Fruit fly (Drosophila melanogaster) whole organism, embryonic: ENCODE data around the gene CG8301.

Experiments
- Antp ChIP-seq: fragments of 200-800 bp; sonication (Bioruptor generic); optimal IDR thresholded peaks from 3 replicates; lab custom pipeline; 2016; ENCODE audit warnings: missing biosample characterization, missing genetic modification characterization
- Bdp1 ChIP-seq: fragments of 200-800 bp; sonication (Bioruptor generic); optimal IDR thresholded peaks from 3 replicates; lab custom pipeline; 2016; ENCODE audit warnings: missing biosample characterization, missing genetic modification characterization
- CG10654 ChIP-seq: fragments of 200-800 bp; sonication (Bioruptor generic); optimal IDR thresholded peaks from 2 replicates; lab custom pipeline; 2016; ENCODE audit warnings: missing biosample characterization, missing genetic modification characterization
- CG10979 ChIP-seq: fragments of 200-800 bp; sonication (Bioruptor generic); optimal IDR thresholded peaks from 2 replicates; lab custom pipeline; 2018; ENCODE audit warnings: missing biosample characterization, mild to moderate bottlenecking, missing genetic modification characterization, moderate library complexity
- CG11456 ChIP-seq: fragments of 200-800 bp; sonication (Bioruptor generic); IDR thresholded peaks from 3 replicates; pipeline ENCODE4 v1.3.6; 2022; ENCODE audit warnings: missing biosample characterization, missing genetic modification characterization
- CG11504 ChIP-seq: fragments of 200-800 bp; sonication (Bioruptor generic); optimal IDR thresholded peaks from 3 replicates; lab custom pipeline; 2019; ENCODE audit warnings: missing biosample characterization, mild to moderate bottlenecking, missing genetic modification characterization, moderate library complexity
- CG14667 ChIP-seq: fragments of 200-800 bp; sonication (Bioruptor generic); IDR thresholded peaks from 2 replicates; pipeline ENCODE4 v1.3.6; 2022; ENCODE audit warnings: missing biosample characterization, missing genetic modification characterization
- CG14710 ChIP-seq: fragments of 200-800 bp; sonication (Bioruptor generic); optimal IDR thresholded peaks from 3 replicates; lab custom pipeline; 2019; ENCODE audit warnings: missing biosample characterization, mild to moderate bottlenecking, missing genetic modification characterization, moderate library complexity
- CG15696 ChIP-seq: fragments of 200-800 bp; sonication (Bioruptor generic); optimal IDR thresholded peaks from 2 replicates; lab custom pipeline; 2019; ENCODE audit warnings: missing biosample characterization, mild to moderate bottlenecking, missing genetic modification characterization, moderate library complexity
- CG16863 ChIP-seq: fragments of 200-800 bp; sonication (Bioruptor generic); optimal IDR thresholded peaks from 3 replicates; lab custom pipeline; 2016; ENCODE audit warnings: missing biosample characterization, missing genetic modification characterization
- CG17361 ChIP-seq: fragments of 200-800 bp; sonication (Bioruptor generic); IDR thresholded peaks from 3 replicates; pipeline ENCODE4 v1.3.6; 2022; ENCODE audit warnings: missing biosample characterization, missing genetic modification characterization
- CG17568 ChIP-seq: fragments of 200-800 bp; sonication (Bioruptor generic); optimal IDR thresholded peaks from 2 replicates; lab custom pipeline; 2018; ENCODE audit warnings: missing biosample characterization, mild to moderate bottlenecking, missing genetic modification characterization, moderate library complexity
- CG17829 ChIP-seq: fragments of 200-800 bp; optimal IDR thresholded peaks from 2 replicates; lab custom pipeline; 2019; ENCODE audit warnings: missing biosample characterization, mild to moderate bottlenecking, missing genetic modification characterization, moderate library complexity
- CG1832 ChIP-seq: fragments of 200-800 bp; sonication (Bioruptor generic); optimal IDR thresholded peaks from 2 replicates; lab custom pipeline; 2017; ENCODE audit warnings: missing biosample characterization, mild to moderate bottlenecking, missing genetic modification characterization, inconsistent platforms
- CG30431 ChIP-seq: fragments of 200-800 bp; sonication (Bioruptor generic); optimal IDR thresholded peaks from 2 replicates; lab custom pipeline; 2017; ENCODE audit warnings: missing biosample characterization, missing genetic modification characterization
- CG3065 ChIP-seq: fragments of 200-800 bp; sonication (Bioruptor generic); optimal IDR thresholded peaks from 2 replicates; lab custom pipeline; 2016; ENCODE audit warnings: missing biosample characterization, missing genetic modification characterization
- CG33213 ChIP-seq: fragments of 200-800 bp; sonication (Bioruptor generic); optimal IDR thresholded peaks from 3 replicates; lab custom pipeline; 2016; ENCODE audit warnings: missing biosample characterization, missing genetic modification characterization
- CG5180 ChIP-seq: fragments of 200-800 bp; sonication (Bioruptor generic); optimal IDR thresholded peaks from 3 replicates; lab custom pipeline; 2017; ENCODE audit warnings: missing biosample characterization, missing genetic modification characterization, mild to moderate bottlenecking, moderate library complexity, missing genetic modification reagents
- CG6254 ChIP-seq: fragments of 200-800 bp; sonication (Bioruptor generic); optimal IDR thresholded peaks from 3 replicates; lab custom pipeline; 2017; ENCODE audit warnings: mild to moderate bottlenecking, missing biosample characterization, missing genetic modification reagents, missing genetic modification characterization
- CG6791 ChIP-seq: fragments of 200-800 bp; sonication (Bioruptor generic); IDR thresholded peaks from 3 replicates; pipeline ENCODE4 v1.3.6; 2022; ENCODE audit warnings: missing biosample characterization, missing genetic modification characterization; ENCODE audit not compliant: partially characterized antibody
- CG7839 ChIP-seq: fragments of 200-800 bp; sonication (Bioruptor generic); optimal IDR thresholded peaks from 3 replicates; lab custom pipeline; 2018; ENCODE audit warnings: missing biosample characterization, mild to moderate bottlenecking, missing genetic modification characterization, moderate library complexity
- CG8359 ChIP-seq: fragments of 200-800 bp; sonication (Bioruptor generic); optimal IDR thresholded peaks from 2 replicates; lab custom pipeline; 2017; ENCODE audit warnings: missing biosample characterization, mild to moderate bottlenecking, missing genetic modification characterization, borderline replicate concordance
- CG8765 ChIP-seq: fragments of 200-800 bp; sonication (Bioruptor generic); IDR thresholded peaks from 2 replicates; pipeline ENCODE4 v1.3.6; 2022; ENCODE audit warnings: missing biosample characterization, missing genetic modification characterization
- CG8944 ChIP-seq: fragments of 200-800 bp; sonication (Bioruptor generic); optimal IDR thresholded peaks from 3 replicates; lab custom pipeline; 2016; ENCODE audit warnings: missing biosample characterization, missing genetic modification characterization
- CG9817 ChIP-seq: fragments of 200-800 bp; sonication (Bioruptor generic); optimal IDR thresholded peaks from 2 replicates; lab custom pipeline; 2018; ENCODE audit warnings: missing biosample characterization, mild to moderate bottlenecking, missing genetic modification characterization, moderate library complexity
- Chrac-16 ChIP-seq: fragments of 200-800 bp; sonication (Bioruptor generic); optimal IDR thresholded peaks from 3 replicates; lab custom pipeline; 2016; ENCODE audit warnings: missing biosample characterization, missing genetic modification characterization
- Dp ChIP-seq: fragments of 200-800 bp; sonication (Bioruptor generic); optimal IDR thresholded peaks from 2 replicates; lab custom pipeline; 2018; ENCODE audit warnings: missing biosample characterization, mild to moderate bottlenecking, missing genetic modification characterization, moderate library complexity
- Hr3 ChIP-seq: fragments of 200-800 bp; sonication (Bioruptor generic); optimal IDR thresholded peaks from 3 replicates; lab custom pipeline; 2016; ENCODE audit warnings: missing biosample characterization, missing genetic modification characterization
- Med ChIP-seq: fragments of 200-800 bp; sonication (Bioruptor generic); peaks from one replicate; lab custom pipeline; 2016; ENCODE audit warnings: missing biosample characterization, missing genetic modification characterization, mild to moderate bottlenecking, inconsistent platforms, moderate library complexity
- Mrtf ChIP-seq: fragments of 200-800 bp; sonication (Bioruptor generic); IDR thresholded peaks from 3 replicates; pipeline ENCODE4 v1.3.6; 2022; ENCODE audit warnings: missing biosample characterization, missing genetic modification characterization
- Opbp ChIP-seq: fragments of 200-800 bp; sonication (Bioruptor generic); IDR thresholded peaks from 3 replicates; pipeline ENCODE4 v1.3.6; 2022; ENCODE audit warnings: missing biosample characterization, missing genetic modification characterization; ENCODE audit not compliant: partially characterized antibody
- Xrp1 ChIP-seq: fragments of 200-800 bp; sonication (Bioruptor generic); IDR thresholded peaks from 2 replicates; pipeline ENCODE4 v1.3.6; 2022; ENCODE audit warnings: missing biosample characterization, missing genetic modification characterization
- cg ChIP-seq: fragments of 200-800 bp; sonication (Bioruptor generic); optimal IDR thresholded peaks from 3 replicates; lab custom pipeline; 2019; ENCODE audit warnings: missing biosample characterization, mild to moderate bottlenecking, missing genetic modification characterization, moderate library complexity
- chn ChIP-seq: fragments of 200-800 bp; sonication (Bioruptor generic); optimal IDR thresholded peaks from 2 replicates; lab custom pipeline; 2016; ENCODE audit warnings: missing biosample characterization, missing genetic modification characterization
- disco-r ChIP-seq: fragments of 200-800 bp; sonication (Bioruptor generic); optimal IDR thresholded peaks from 2 replicates; lab custom pipeline; 2016; ENCODE audit warnings: missing biosample characterization, missing genetic modification characterization
- dysf ChIP-seq: fragments of 200-800 bp; sonication (Bioruptor generic); IDR thresholded peaks from 3 replicates; pipeline ENCODE4 v1.3.6; 2022; ENCODE audit warnings: missing biosample characterization, missing genetic modification characterization
- fd96Cb ChIP-seq: fragments of 200-800 bp; sonication (Bioruptor generic); optimal IDR thresholded peaks from 2 replicates; lab custom pipeline; 2018; ENCODE audit warnings: missing biosample characterization, mild to moderate bottlenecking, missing genetic modification characterization, moderate library complexity
- gcm2 ChIP-seq: fragments of 200-800 bp; sonication (Bioruptor generic); optimal IDR thresholded peaks from 2 replicates; lab custom pipeline; 2016; ENCODE audit warnings: missing biosample characterization, missing genetic modification characterization
- gem ChIP-seq: fragments of 200-800 bp; sonication (Bioruptor generic); optimal IDR thresholded peaks from 2 replicates; lab custom pipeline; 2019; ENCODE audit warnings: missing biosample characterization, mild to moderate bottlenecking, missing genetic modification characterization, moderate library complexity
- hbn ChIP-seq: fragments of 200-800 bp; sonication (Bioruptor generic); IDR thresholded peaks from 2 replicates; pipeline ENCODE4 v1.3.6; 2022; ENCODE audit warnings: missing biosample characterization, missing genetic modification characterization; ENCODE audit not compliant: partially characterized antibody
- hkb ChIP-seq, 2 experiments: fragments of 200-800 bp in 1 of 2; fragments of >200 bp in 1 of 2; sonication (Bioruptor generic) in 1 of 2; IDR thresholded peaks in 1 of 2; optimal IDR thresholded peaks in 1 of 2; 2 replicates each; pipeline versions ENCODE4 v1.3.6 to Lab custom; 2017 to 2022; ENCODE audit warnings: missing biosample characterization in 1 of 2, missing genetic modification characterization in 1 of 2
- jumu ChIP-seq: fragments of 200-800 bp; sonication (Bioruptor generic); optimal IDR thresholded peaks from 3 replicates; lab custom pipeline; 2016; ENCODE audit warnings: missing biosample characterization, missing genetic modification characterization
- lilli ChIP-seq: fragments of 200-800 bp; sonication (Bioruptor generic); optimal IDR thresholded peaks from 3 replicates; lab custom pipeline; 2016; ENCODE audit warnings: missing biosample characterization, missing genetic modification characterization
- mld ChIP-seq: fragments of 200-800 bp; sonication (Bioruptor generic); IDR thresholded peaks from 3 replicates; pipeline ENCODE4 v1.3.6; 2022; ENCODE audit warnings: missing biosample characterization, missing genetic modification characterization; ENCODE audit not compliant: partially characterized antibody
- oc ChIP-seq: fragments of 200-800 bp; sonication (Bioruptor generic); optimal IDR thresholded peaks from 2 replicates; lab custom pipeline; 2018; ENCODE audit warnings: missing biosample characterization, mild to moderate bottlenecking, missing genetic modification characterization, moderate library complexity
- prd ChIP-seq, 3 experiments: fragments of >200 bp in 2 of 3; fragments of 200-800 bp in 1 of 3; sonication (Bioruptor generic) in 1 of 3; optimal IDR thresholded peaks in 2 of 3; IDR thresholded peaks in 1 of 3; 2 replicates in 2 of 3; 3 replicates in 1 of 3; pipeline versions ENCODE4 v1.3.6 to Lab custom; 2017 to 2022; ENCODE audit warnings: missing biosample characterization in 1 of 3, missing genetic modification characterization in 1 of 3
- tin ChIP-seq: fragments of 200-800 bp; sonication (Bioruptor generic); optimal IDR thresholded peaks from 3 replicates; lab custom pipeline; 2016; ENCODE audit warnings: missing biosample characterization, missing genetic modification characterization
- ttk ChIP-seq: fragments of 200-800 bp; sonication (Bioruptor generic); IDR thresholded peaks from 2 replicates; pipeline ENCODE4 v2.1.2; 2022; ENCODE audit warnings: missing biosample characterization, missing genetic modification characterization
- tup ChIP-seq: fragments of 200-800 bp; sonication (Bioruptor generic); optimal IDR thresholded peaks from 2 replicates; lab custom pipeline; 2016; ENCODE audit warnings: missing biosample characterization, mild to moderate bottlenecking, missing genetic modification characterization, moderate library complexity

The CG8301 gene

DNA sequence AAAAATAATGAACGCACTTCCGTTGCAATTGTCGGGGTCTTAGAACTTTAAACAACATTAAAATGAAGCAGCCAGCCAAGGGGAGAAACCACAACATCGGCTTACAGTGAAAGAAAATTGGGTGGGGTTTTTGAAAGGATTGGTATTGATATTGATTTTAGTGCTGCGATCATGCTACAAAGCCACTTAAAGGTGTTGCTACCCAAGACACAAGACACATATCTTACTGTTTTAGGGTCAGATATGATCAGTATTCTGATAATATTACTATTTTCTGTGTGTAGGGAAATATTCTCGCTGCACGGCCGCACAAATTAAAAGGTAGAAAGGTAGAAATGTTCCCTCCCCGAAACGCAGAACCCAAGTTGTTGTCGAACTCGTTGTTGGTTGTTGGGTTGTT, 24.0 kb downstream of the CG8301 start (continued):
- TF ChIP-seq chn = peak; percentile 56
- TF ChIP-seq dysf = no peak
- TF ChIP-seq CG1832 = no peak
- TF ChIP-seq Opbp (GFP tag; lab: Robert Waterston, UW) = no peak
- no peak for TF ChIP-seq gcm2 (GFP tag; lab: Kevin White, UChicago)
- TF ChIP-seq CG16863 (GFP tag; lab: Kevin White, UChicago) = peak; percentile 23
- TF ChIP-seq oc = no peak
- peak; percentile 58 for TF ChIP-seq CG7839
- peak; percentile 54; the same call in 2 of the 3 replicates for TF ChIP-seq CG17361 (GFP tag; lab: Robert Waterston, UW)
- TF ChIP-seq Hr3 (GFP tag; lab: Kevin White, UChicago) = peak; percentile 16
- peak; percentile 57 for TF ChIP-seq tin (GFP tag; lab: Kevin White, UChicago)
- TF ChIP-seq CG11504 (tag; lab: Kevin White, UChicago) = peak; percentile 29
- TF ChIP-seq CG10979 = peak; percentile 79
- TF ChIP-seq CG6254 (GFP tag; lab: Kevin White, UChicago) = peak; percentile 54
- TF ChIP-seq CG5180 = no peak
- peak; percentile 8 for TF ChIP-seq tup (GFP tag; lab: Kevin White, UChicago)
- no peak for TF ChIP-seq CG8944 (GFP tag; lab: Kevin White, UChicago)
- TF ChIP-seq CG11456 (GFP tag; lab: Robert Waterston, UW) = no peak
- peak; percentile 66 for TF ChIP-seq CG15696
- peak; percentile 67 for TF ChIP-seq CG14710 (tag; lab: Kevin White, UChicago)
- no peak for TF ChIP-seq CG9817 (tag; lab: Kevin White, UChicago)
- peak; percentile 9 for TF ChIP-seq CG3065 (GFP tag; lab: Kevin White, UChicago)
- no peak for TF ChIP-seq CG6791 (GFP tag; lab: Robert Waterston, UW)
- peak; percentile 25 for TF ChIP-seq CG33213 (GFP tag; lab: Kevin White, UChicago)
- peak; percentile 58 for TF ChIP-seq gem (tag; lab: Kevin White, UChicago)
- TF ChIP-seq lilli (GFP tag; lab: Kevin White, UChicago) = peak; percentile 34
- TF ChIP-seq Mrtf (GFP tag; lab: Robert Waterston, UW) = no peak
- peak; percentile 12 for TF ChIP-seq Antp (GFP tag; lab: Kevin White, UChicago)
- no peak for TF ChIP-seq hkb (optimal IDR thresholded peaks at IDR 0.05; lab: Kevin White, UChicago)
- TF ChIP-seq hkb (GFP tag; IDR thresholded peaks at IDR 0.05; lab: Robert Waterston, UW) = 0 out of 2 replicates have a peak, but pooled peaks have one; percentile 13
- TF ChIP-seq fd96Cb (tag; lab: Kevin White, UChicago) = peak; percentile 60
- TF ChIP-seq CG8765 (GFP tag; lab: Robert Waterston, UW) = peak; percentile 38; the same call in 1 of the 2 replicates
- TF ChIP-seq CG17568 = no peak
- no peak for TF ChIP-seq CG10654 (GFP tag; lab: Kevin White, UChicago)
- TF ChIP-seq CG30431 (GFP tag; lab: Kevin White, UChicago) = peak; percentile 49
- TF ChIP-seq Bdp1 (GFP tag; lab: Kevin White, UChicago) = no peak
- no peak for TF ChIP-seq ttk
- TF ChIP-seq Dp (GFP tag; lab: Kevin White, UChicago) = no peak
- peak; percentile 78 for TF ChIP-seq CG17829 (tag; lab: Kevin White, UChicago)
- TF ChIP-seq CG14667 (GFP tag; lab: Robert Waterston, UW) = peak; percentile 18; the same call in 1 of the 2 replicates
- no peak for TF ChIP-seq prd (optimal IDR thresholded peaks at IDR 0.05; lab: Kevin White, UChicago)
- peak; percentile 77 for TF ChIP-seq prd (GFP tag; IDR thresholded peaks at IDR 0.05; lab: Robert Waterston, UW)
- no peak for TF ChIP-seq mld (GFP tag; lab: Robert Waterston, UW)
- TF ChIP-seq cg (GFP tag; lab: Kevin White, UChicago) = no peak
- TF ChIP-seq hbn (GFP tag; lab: Robert Waterston, UW) = no peak
- peak; percentile 36 for TF ChIP-seq Chrac-16
- peak; percentile 35 for TF ChIP-seq jumu
- TF ChIP-seq Xrp1 (GFP tag; lab: Robert Waterston, UW) = peak; percentile 78
- TF ChIP-seq disco-r (GFP tag; lab: Kevin White, UChicago) = no peak
- TF ChIP-seq Med = peak; percentile 75
- TF ChIP-seq CG8359 = peak; percentile 42
